Worm (Caenorhabditis elegans): Measurements from ENCODE around the gene nstp-7.

Gene nstp-7

ce11 chrV:599783-600182, 18.1 kb downstream of the nstp-7 start:
- no peak for TF ChIP-seq efl-1 (optimal IDR thresholded peaks at IDR 0.05)
- peak in 1 of 2 experiments; percentile 3 for TF ChIP-seq efl-1 (GFP tag; optimal IDR thresholded peaks at IDR 0.05 in 1 of 2)
- TF ChIP-seq isw-1 (GFP tag; IDR thresholded peaks at IDR 0.05), result no peak

- no peak for TF ChIP-seq hpl-2 (GFP tag; optimal IDR thresholded peaks at IDR 0.05)
- TF ChIP-seq nhr-90 (tag; optimal IDR thresholded peaks at IDR 0.05; ENCODE audit: poor library complexity), result no peak
- no peak for TF ChIP-seq ceh-82 (tag; optimal IDR thresholded peaks at IDR 0.05)
- TF ChIP-seq nhr-11 (tag; optimal IDR thresholded peaks at IDR 0.05), result no peak
- no peak for TF ChIP-seq aha-1 (tag; optimal IDR thresholded peaks at IDR 0.05)
- TF ChIP-seq nhr-85 (tag), result no peak
- TF ChIP-seq zag-1 (tag; optimal IDR thresholded peaks at IDR 0.05), result no peak
- TF ChIP-seq fos-1 (tag; optimal IDR thresholded peaks at IDR 0.05), result no peak
- no peak for TF ChIP-seq nhr-12 (tag; optimal IDR thresholded peaks at IDR 0.05)
Measured at ce11 chrV:600231-600630, 18.5 kb downstream of the nstp-7 start, which contains the start of gene nhr-251. nhr-251 (plus strand) TSS chrV:600531.

DNA sequence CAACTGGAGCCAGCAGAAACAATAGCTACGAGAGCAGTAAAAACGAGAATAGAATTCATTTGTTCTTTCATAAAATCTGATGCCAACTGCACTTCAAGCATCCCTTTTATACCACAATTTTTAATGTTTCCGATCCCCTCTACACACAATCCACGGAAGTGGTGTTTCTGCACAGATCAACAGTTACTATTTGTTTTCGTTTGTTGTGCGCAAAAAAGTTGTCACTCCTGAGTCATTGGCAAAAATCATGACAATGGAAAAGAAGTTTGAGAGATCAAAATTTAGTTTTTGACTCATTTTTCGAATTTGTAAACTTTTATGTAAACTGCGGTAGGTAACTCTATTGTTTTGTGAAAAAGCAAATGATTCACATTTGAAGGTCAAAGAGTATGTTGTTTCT, 22.4 kb downstream of the nstp-7 start, which contains the start of gene srlf-37:
srlf-37 (minus strand) TSS at position 101 of the 400 bp plus-strand sequence.
- TF ChIP-seq swsn-7 (tag; optimal IDR thresholded peaks at IDR 0.05) (no peak), efl-1 (optimal IDR thresholded peaks at IDR 0.05) (no peak), efl-1 (GFP tag; optimal IDR thresholded peaks at IDR 0.05 in 1 of 2) (no peak), F16B12.6 (tag; optimal IDR thresholded peaks at IDR 0.05) (no peak), nhr-19 (GFP tag; conservative IDR thresholded peaks at IDR 0.05) (no peak), ztf-11 (tag; optimal IDR thresholded peaks at IDR 0.05) (no peak), fkh-10 (GFP tag; optimal IDR thresholded peaks at IDR 0.05) (no peak), zip-4 (GFP tag; optimal IDR thresholded peaks at IDR 0.05) (no peak), lir-3 (tag; optimal IDR thresholded peaks at IDR 0.05; ENCODE audit: poor library complexity) (no peak), C16A3.4 (tag; optimal IDR thresholded peaks at IDR 0.05) (no peak), ztf-4 (tag; optimal IDR thresholded peaks at IDR 0.05) (no peak), dsc-1 (tag; optimal IDR thresholded peaks at IDR 0.05) (no peak), snu-23 (GFP tag; optimal IDR thresholded peaks at IDR 0.05) (no peak), rnt-1 (tag; optimal IDR thresholded peaks at IDR 0.05) (no peak), nhr-20 (tag; optimal IDR thresholded peaks at IDR 0.05) (no peak), mep-1 (tag; optimal IDR thresholded peaks at IDR 0.05) (no peak), blmp-1 (tag; optimal IDR thresholded peaks at IDR 0.05) (no peak), fos-1 (tag; optimal IDR thresholded peaks at IDR 0.05) (no peak), isw-1 (GFP tag; IDR thresholded peaks at IDR 0.05) (no peak), hpl-2 (GFP tag; optimal IDR thresholded peaks at IDR 0.05) (no peak)

DNA sequence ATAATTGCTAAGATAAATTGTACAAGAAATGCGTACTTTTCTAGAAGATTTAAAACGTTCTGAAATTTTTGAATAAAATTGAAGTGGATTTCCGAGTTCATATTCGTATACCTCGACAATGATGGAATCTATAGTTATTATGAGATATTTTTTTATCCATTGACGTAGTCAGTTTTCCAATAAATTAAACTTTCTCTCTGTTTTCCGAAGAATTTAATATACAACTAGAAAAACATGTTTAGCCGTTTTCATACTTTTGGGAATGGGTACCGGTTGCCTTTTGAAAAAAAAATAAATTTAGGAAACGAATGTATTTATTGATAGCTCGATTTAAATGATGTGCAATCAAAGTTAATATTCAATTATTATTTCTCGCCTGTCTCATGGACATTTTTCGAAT, 27.1 kb downstream of the nstp-7 start, which contains the start of gene srw-109:
srw-109 (minus strand) TSS at position 101 of the 400 bp plus-strand sequence.
- no peak for TF ChIP-seq ztf-11 (tag; optimal IDR thresholded peaks at IDR 0.05)
- no peak for TF ChIP-seq nhr-20 (tag; optimal IDR thresholded peaks at IDR 0.05)
- TF ChIP-seq nhr-47 (tag; optimal IDR thresholded peaks at IDR 0.05), result no peak
- no peak for TF ChIP-seq pag-3 (tag; optimal IDR thresholded peaks at IDR 0.05; ENCODE audit: borderline replicate concordance, insufficient read depth)

- TF ChIP-seq zag-1 (tag; optimal IDR thresholded peaks at IDR 0.05) (no peak), C34B4.2 (tag; optimal IDR thresholded peaks at IDR 0.05) (no peak), zip-4 (GFP tag; optimal IDR thresholded peaks at IDR 0.05) (no peak), lin-39 (tag; optimal IDR thresholded peaks at IDR 0.05) (no peak), unc-86 (tag; optimal IDR thresholded peaks at IDR 0.05) (no peak), sup-37 (GFP tag; optimal IDR thresholded peaks at IDR 0.05) (no peak), ztf-4 (tag; optimal IDR thresholded peaks at IDR 0.05) (no peak), nhr-85 (tag) (no peak), ceh-8 (GFP tag; optimal IDR thresholded peaks at IDR 0.05) (no peak), nhr-90 (tag; optimal IDR thresholded peaks at IDR 0.05; ENCODE audit: poor library complexity) (no peak), nhr-76 (tag; optimal IDR thresholded peaks at IDR 0.05) (no peak), nhr-71 (tag; optimal IDR thresholded peaks at IDR 0.05) (no peak), pag-3 (tag; optimal IDR thresholded peaks at IDR 0.05; ENCODE audit: borderline replicate concordance, insufficient read depth) (no peak), nhr-11 (tag; optimal IDR thresholded peaks at IDR 0.05) (no peak), skn-1 (tag; optimal IDR thresholded peaks at IDR 0.05) (no peak), fkh-4 (tag; optimal IDR thresholded peaks at IDR 0.05; ENCODE audit: borderline replicate concordance) (no peak), snpc-4 (tag; optimal IDR thresholded peaks at IDR 0.05) (no peak), ceh-90 (tag; optimal IDR thresholded peaks at IDR 0.05) (no peak), dpl-1 (GFP tag; optimal IDR thresholded peaks at IDR 0.05) (no peak), grh-1 (GFP tag; IDR thresholded peaks at IDR 0.05) (no peak)
Measured at ce11 chrV:609671-610070, 28.0 kb downstream of the nstp-7 start, which contains the start of gene srlf-36. srlf-36 (minus strand) TSS chrV:609771.
